Worm (Caenorhabditis elegans): ENCODE measurements around the gene srt-27.

The srt-27 gene

ce11 chrV:2730784-2731480 is 10.3 kb upstream of the srt-27 start, which contains the start of gene dod-3:
Gene dod-3 (minus strand): TSS chrV:2731098.
- no peak for TF ChIP-seq unc-62 (GFP tag; optimal IDR thresholded peaks at IDR 0.05)

- no peak for TF ChIP-seq unc-62 (GFP tag; optimal IDR thresholded peaks at IDR 0.05)
Measured at ce11 chrV:2728236-2728635, 7.6 kb upstream of the srt-27 start, which contains the start of gene str-33. Gene str-33 (plus strand): TSS chrV:2728536.

ce11 chrV:2727101-2727500 is 6.4 kb upstream of the srt-27 start, which contains the start of gene str-13:
Gene str-13 (minus strand): TSS chrV:2727201.
- no peak for TF ChIP-seq unc-62 (GFP tag; optimal IDR thresholded peaks at IDR 0.05)

ce11 chrV:2725225-2725624 is 4.6 kb upstream of the srt-27 start, which contains the start of gene srg-59:
Gene srg-59 (minus strand): TSS chrV:2725325.
- no peak for TF ChIP-seq unc-62 (GFP tag; optimal IDR thresholded peaks at IDR 0.05)

- no peak for TF ChIP-seq unc-62 (GFP tag; optimal IDR thresholded peaks at IDR 0.05)
Measured at ce11 chrV:2722555-2722954, 1.9 kb upstream of the srt-27 start, which contains the start of gene srg-60. Gene srg-60 (minus strand): TSS chrV:2722655.

ce11 chrV:2718688-2719185 is 1.9 kb downstream of the srt-27 start, which contains the start of gene srt-29:
Gene srt-29 (minus strand): TSS chrV:2719135.
- TF ChIP-seq unc-62 (GFP tag; optimal IDR thresholded peaks at IDR 0.05): no peak

- TF ChIP-seq unc-62 (GFP tag; optimal IDR thresholded peaks at IDR 0.05): no peak
Measured at ce11 chrV:2716933-2717332, 3.7 kb downstream of the srt-27 start.

- no peak for TF ChIP-seq unc-62 (GFP tag; optimal IDR thresholded peaks at IDR 0.05)
Measured at ce11 chrV:2713532-2713931, 7.1 kb downstream of the srt-27 start, which contains the start of gene srt-28. Gene srt-28 (minus strand): TSS chrV:2713632.

ce11 chrV:2711429-2711828 is 9.2 kb downstream of the srt-27 start, which contains the start of gene C24B9.3:
Gene C24B9.3 (minus strand): TSS chrV:2711599.
- TF ChIP-seq unc-62 (GFP tag; optimal IDR thresholded peaks at IDR 0.05): no peak

ce11 chrV:2710192-2710591 is 10.5 kb downstream of the srt-27 start:
- TF ChIP-seq unc-62 (GFP tag; optimal IDR thresholded peaks at IDR 0.05): no peak

- no peak for TF ChIP-seq unc-62 (GFP tag; optimal IDR thresholded peaks at IDR 0.05)
Measured at ce11 chrV:2706379-2706778, 14.3 kb downstream of the srt-27 start.

- no peak for TF ChIP-seq unc-62 (GFP tag; optimal IDR thresholded peaks at IDR 0.05)
Measured at ce11 chrV:2703299-2703698, 17.4 kb downstream of the srt-27 start.

- TF ChIP-seq unc-62 (GFP tag; optimal IDR thresholded peaks at IDR 0.05): no peak
Measured at ce11 chrV:2702883-2703282, 17.8 kb downstream of the srt-27 start.

- no peak for TF ChIP-seq unc-62 (GFP tag; optimal IDR thresholded peaks at IDR 0.05)
Measured at ce11 chrV:2698826-2699225, 21.8 kb downstream of the srt-27 start, which contains the start of gene nuo-5. Gene nuo-5 (plus strand): TSS chrV:2698972.

- no peak for TF ChIP-seq unc-62 (GFP tag; optimal IDR thresholded peaks at IDR 0.05)
Measured at ce11 chrV:2697693-2698092, 23.0 kb downstream of the srt-27 start.

- no peak for TF ChIP-seq unc-62 (GFP tag; optimal IDR thresholded peaks at IDR 0.05)
Measured at ce11 chrV:2695935-2696334, 24.7 kb downstream of the srt-27 start, which contains the start of gene Y45G12B.3. Gene Y45G12B.3 (minus strand): TSS chrV:2696254.

ce11 chrV:2694389-2694788 is 26.3 kb downstream of the srt-27 start, which contains the start of gene Y45G12B.2:
Gene Y45G12B.2 (plus strand): TSS chrV:2694771.
- no peak for TF ChIP-seq unc-62 (GFP tag; optimal IDR thresholded peaks at IDR 0.05)

Data from whole organism, dauer.